Worm (Caenorhabditis elegans): Measurements from ENCODE around the gene Y116A8C.37.

DNA sequence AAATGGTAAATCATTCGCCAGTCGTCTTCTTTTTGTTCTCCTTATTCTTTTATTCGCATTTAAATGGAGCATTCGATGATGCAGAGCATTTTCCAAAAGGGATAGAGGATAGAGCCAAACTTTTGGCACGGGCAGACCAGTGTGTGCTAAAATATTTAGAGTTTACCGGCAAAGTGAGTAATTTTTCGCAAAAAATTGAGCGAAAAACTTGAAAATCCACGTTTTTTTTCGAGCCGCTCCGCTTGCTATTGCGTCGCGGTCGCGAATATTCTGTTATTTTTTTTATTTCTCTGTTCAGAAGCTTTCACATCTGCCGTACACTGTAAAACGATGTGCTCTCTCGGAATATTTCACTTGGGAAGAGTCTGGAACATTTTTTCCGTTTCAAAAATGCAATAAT is 42.1 kb downstream of the Y116A8C.37 start, which contains the start of gene Y116A8C.43:
- no peak for TF ChIP-seq ztf-11 (tag; optimal IDR thresholded peaks at IDR 0.05)
- no peak for TF ChIP-seq nhr-76 (tag; optimal IDR thresholded peaks at IDR 0.05)
- no peak for TF ChIP-seq unc-39 (tag; optimal IDR thresholded peaks at IDR 0.05)
- no peak for TF ChIP-seq ceh-39 (tag; optimal IDR thresholded peaks at IDR 0.05)
- TF ChIP-seq elt-3 (tag; optimal IDR thresholded peaks at IDR 0.05) = no peak
- TF ChIP-seq elt-1 (tag; optimal IDR thresholded peaks at IDR 0.05; ENCODE audit: borderline replicate concordance, insufficient read depth) = no peak
- no peak for TF ChIP-seq drap-1 (GFP tag; optimal IDR thresholded peaks at IDR 0.05)
- TF ChIP-seq pha-4 (tag; optimal IDR thresholded peaks at IDR 0.05) = no peak
- no peak for TF ChIP-seq nhr-237 (tag; optimal IDR thresholded peaks at IDR 0.05)
- TF ChIP-seq lsy-2 (tag; optimal IDR thresholded peaks at IDR 0.05) = no peak
- TF ChIP-seq mab-5 (tag; optimal IDR thresholded peaks at IDR 0.05) = no peak
- TF ChIP-seq unc-62 (GFP tag; optimal IDR thresholded peaks at IDR 0.05) = no peak
- no peak for TF ChIP-seq ceh-43 (GFP tag; optimal IDR thresholded peaks at IDR 0.05)
- no peak for TF ChIP-seq blmp-1 (tag; optimal IDR thresholded peaks at IDR 0.05)
